Worm (Caenorhabditis elegans) whole organism, young adult: ENCODE measurements around the gene nhr-258.

Experiments used
- B0019.2 ChIP-seq: fragments of 200-800 bp; sonication (Bioruptor generic); conservative IDR thresholded peaks from 2 replicates; pipeline ENCODE4 v1.3.6; 2022; ENCODE audit warnings: missing genetic modification reagents, missing genetic modification characterization, missing compliant biosample characterization
- F33H1.4 ChIP-seq: fragments of 200-800 bp; sonication (Bioruptor generic); IDR thresholded peaks from 2 replicates; pipeline ENCODE4 v1.3.6; 2022; ENCODE audit warnings: missing genetic modification reagents, missing genetic modification characterization, missing compliant biosample characterization
- ccch-3 ChIP-seq: fragments of 200-800 bp; sonication (Bioruptor generic); optimal IDR thresholded peaks from 2 replicates; lab custom pipeline; 2018; ENCODE audit warnings: mild to moderate bottlenecking, missing genetic modification characterization, missing compliant biosample characterization
- chd-7 ChIP-seq: sonication (generic microtip); optimal IDR thresholded peaks from 2 replicates; lab custom pipeline; 2016; ENCODE audit warnings: mild to moderate bottlenecking, missing genetic modification characterization, moderate library complexity, missing compliant biosample characterization
- pbrm-1 ChIP-seq: fragments of 200-800 bp; sonication (Bioruptor generic); IDR thresholded peaks from 2 replicates; pipeline ENCODE4 v1.3.6; 2022; ENCODE audit warnings: missing genetic modification reagents, missing genetic modification characterization, missing compliant biosample characterization

DNA sequence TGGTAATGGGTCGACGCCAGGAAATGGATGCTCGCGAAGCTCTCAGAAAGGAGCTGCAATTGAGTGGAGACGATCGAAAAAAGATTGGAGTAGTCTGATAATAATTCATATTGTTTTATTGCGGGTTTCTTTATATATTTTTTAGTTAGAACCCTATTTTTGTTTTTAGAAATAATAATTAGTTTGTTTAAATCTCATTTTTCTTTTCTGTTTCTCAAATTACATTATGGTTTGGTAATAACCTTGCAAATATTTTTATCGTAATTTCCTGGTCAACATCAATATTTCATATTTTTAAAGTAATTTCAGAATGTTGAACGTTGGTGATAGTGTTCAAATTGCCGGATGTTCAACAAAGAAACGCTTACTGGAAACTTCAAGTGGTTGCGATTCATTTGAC, 28.0 kb upstream of the nhr-258 start, which contains the start of gene elpc-4:
- no peak for TF ChIP-seq B0019.2 (GFP tag; lab: Robert Waterston, UW)
- no peak for TF ChIP-seq F33H1.4 (GFP tag; lab: Robert Waterston, UW)
- TF ChIP-seq pbrm-1 (GFP tag; lab: Robert Waterston, UW), result no peak
- TF ChIP-seq ccch-3, result no peak
- TF ChIP-seq chd-7 (tag; lab: Kevin White, UChicago), result no peak
